Worm (Caenorhabditis elegans) whole organism, late embryonic: ENCODE results near the gene kdin-1.

Experiments
- C08G9.2 ChIP-seq: sonication (generic microtip); optimal IDR thresholded peaks from 2 replicates; lab custom pipeline; 2016; ENCODE audit warnings: mild to moderate bottlenecking, missing genetic modification characterization, moderate library complexity, missing compliant biosample characterization
- C38D4.7 ChIP-seq: fragments of 200-800 bp; sonication (Bioruptor generic); optimal IDR thresholded peaks from 2 replicates; lab custom pipeline; 2018; ENCODE audit warnings: mild to moderate bottlenecking, missing genetic modification characterization, moderate library complexity, missing compliant biosample characterization
- F13H6.1 ChIP-seq: sonication (generic microtip); optimal IDR thresholded peaks from 2 replicates; lab custom pipeline; 2016; ENCODE audit warnings: missing genetic modification characterization, missing compliant biosample characterization
- K02D7.2 ChIP-seq: sonication (generic microtip); optimal IDR thresholded peaks from 2 replicates; lab custom pipeline; 2017; ENCODE audit warnings: mild to moderate bottlenecking, missing genetic modification characterization, missing compliant biosample characterization
- K09A11.1 ChIP-seq: sonication (generic microtip); optimal IDR thresholded peaks from 2 replicates; lab custom pipeline; 2017; ENCODE audit warnings: antibody characterized with exemption, mild to moderate bottlenecking, missing genetic modification characterization, missing compliant biosample characterization; ENCODE audit not compliant: insufficient read depth
- ahr-1 ChIP-seq: sonication (generic microtip); optimal IDR thresholded peaks from 2 replicates; lab custom pipeline; 2016; ENCODE audit warnings: missing genetic modification characterization, missing compliant biosample characterization
- ceh-19 ChIP-seq: fragments of 200-800 bp; sonication (Bioruptor generic); optimal IDR thresholded peaks from 2 replicates; lab custom pipeline; 2018; ENCODE audit warnings: mild to moderate bottlenecking, missing genetic modification characterization, missing compliant biosample characterization
- ceh-2 ChIP-seq: sonication (generic microtip); optimal IDR thresholded peaks from 2 replicates; lab custom pipeline; 2016; ENCODE audit warnings: missing genotype, missing genetic modification characterization, missing compliant biosample characterization
- ceh-30 ChIP-seq: fragments of 150-350 bp; optimal IDR thresholded peaks from 2 replicates; lab custom pipeline; 2014; ENCODE audit warnings: missing biosample characterization, missing genetic modification characterization
- ceh-31 ChIP-seq: sonication (generic microtip); optimal IDR thresholded peaks from 2 replicates; lab custom pipeline; 2016; ENCODE audit warnings: missing genetic modification characterization, missing compliant biosample characterization
- ceh-34 ChIP-seq: sonication (generic microtip); optimal IDR thresholded peaks from 2 replicates; lab custom pipeline; 2016; ENCODE audit warnings: mild to moderate bottlenecking, missing genetic modification characterization, missing compliant biosample characterization
- ceh-45 ChIP-seq: fragments of 200-800 bp; sonication (Bioruptor generic); IDR thresholded peaks from 2 replicates; pipeline ENCODE4 v1.3.6; 2022; ENCODE audit warnings: missing genetic modification reagents, missing genetic modification characterization, missing compliant biosample characterization
- ceh-6 ChIP-seq: fragments of 200-800 bp; sonication (Bioruptor generic); optimal IDR thresholded peaks from 2 replicates; lab custom pipeline; 2018; ENCODE audit warnings: mild to moderate bottlenecking, missing genetic modification characterization, missing compliant biosample characterization
- ceh-9 ChIP-seq: sonication (generic microtip); optimal IDR thresholded peaks from 2 replicates; lab custom pipeline; 2016; ENCODE audit warnings: mild to moderate bottlenecking, missing genetic modification characterization, inconsistent platforms, missing compliant biosample characterization
- dmd-4 ChIP-seq: sonication (generic microtip); optimal IDR thresholded peaks from 2 replicates; lab custom pipeline; 2016; ENCODE audit warnings: borderline replicate concordance, missing genetic modification characterization, missing compliant biosample characterization
- dve-1 ChIP-seq: sonication (generic microtip); optimal IDR thresholded peaks from 2 replicates; lab custom pipeline; 2017; ENCODE audit warnings: antibody characterized with exemption, mild to moderate bottlenecking, missing genetic modification characterization, missing compliant biosample characterization
- eyg-1 ChIP-seq: sonication (generic microtip); optimal IDR thresholded peaks from 2 replicates; lab custom pipeline; 2016; ENCODE audit warnings: missing genotype, missing genetic modification characterization, missing compliant biosample characterization
- hlh-13 ChIP-seq: fragments of 200-800 bp; sonication (Bioruptor generic); optimal IDR thresholded peaks from 2 replicates; lab custom pipeline; 2018; ENCODE audit warnings: mild to moderate bottlenecking, missing genetic modification characterization, missing compliant biosample characterization
- hlh-15 ChIP-seq: sonication (generic microtip); optimal IDR thresholded peaks from 2 replicates; lab custom pipeline; 2016; ENCODE audit warnings: missing genetic modification characterization, missing compliant biosample characterization
- hlh-30 ChIP-seq: sonication (generic microtip); optimal IDR thresholded peaks from 2 replicates; lab custom pipeline; 2017; ENCODE audit warnings: antibody characterized with exemption, missing genetic modification characterization, missing compliant biosample characterization; ENCODE audit not compliant: insufficient read depth
- hlh-8 ChIP-seq: sonication (generic microtip); optimal IDR thresholded peaks from 2 replicates; lab custom pipeline; 2016; ENCODE audit warnings: missing genotype, missing genetic modification characterization, missing compliant biosample characterization
- madf-2 ChIP-seq: sonication (generic microtip); optimal IDR thresholded peaks from 2 replicates; lab custom pipeline; 2017; ENCODE audit warnings: missing genetic modification characterization, missing compliant biosample characterization
- nfya-1 ChIP-seq: sonication (generic microtip); optimal IDR thresholded peaks from 2 replicates; lab custom pipeline; 2017; ENCODE audit warnings: missing genetic modification characterization, mild to moderate bottlenecking, missing compliant biosample characterization, antibody characterized with exemption, moderate library complexity
- npax-4 ChIP-seq: sonication (generic microtip); optimal IDR thresholded peaks from 2 replicates; lab custom pipeline; 2016; ENCODE audit warnings: missing genetic modification characterization, missing compliant biosample characterization
- odd-2 ChIP-seq: sonication (generic microtip); optimal IDR thresholded peaks from 2 replicates; lab custom pipeline; 2017; ENCODE audit warnings: antibody characterized with exemption, mild to moderate bottlenecking, missing genetic modification characterization, missing compliant biosample characterization
- pag-3 ChIP-seq: sonication (generic microtip); optimal IDR thresholded peaks from 2 replicates; lab custom pipeline; 2016; ENCODE audit warnings: missing compliant biosample characterization, missing genetic modification characterization, borderline replicate concordance
- pax-1 ChIP-seq: fragments of 150-350 bp; optimal IDR thresholded peaks from 2 replicates; lab custom pipeline; 2014; ENCODE audit warnings: missing biosample characterization, missing genetic modification characterization
- pha-4 ChIP-seq: fragments of 150-350 bp; optimal IDR thresholded peaks from 2 replicates; lab custom pipeline; 2018; ENCODE audit warnings: missing biosample characterization, missing genetic modification reagents, missing genetic modification characterization
- rnt-1 ChIP-seq: sonication (generic microtip); optimal IDR thresholded peaks from 2 replicates; lab custom pipeline; 2016; ENCODE audit warnings: missing genetic modification characterization, missing compliant biosample characterization
- sdc-2 ChIP-seq: sonication (generic microtip); optimal IDR thresholded peaks from 2 replicates; lab custom pipeline; 2016; ENCODE audit warnings: missing genotype, missing genetic modification characterization, missing compliant biosample characterization
- sox-2 ChIP-seq: fragments of 200-800 bp; sonication (Bioruptor generic); IDR thresholded peaks from 2 replicates; pipeline ENCODE4 v1.3.6; 2022; ENCODE audit warnings: missing genetic modification reagents, missing genetic modification characterization, missing compliant biosample characterization
- syd-9 ChIP-seq: sonication (generic microtip); optimal IDR thresholded peaks from 2 replicates; lab custom pipeline; 2016; ENCODE audit warnings: mild to moderate bottlenecking, missing genetic modification characterization, moderate library complexity, missing compliant biosample characterization
- tbx-2 ChIP-seq: sonication (generic microtip); optimal IDR thresholded peaks from 2 replicates; lab custom pipeline; 2016; ENCODE audit warnings: missing genetic modification characterization, missing compliant biosample characterization
- unc-3 ChIP-seq, 2 experiments: fragments of 200-800 bp in 1 of 2; sonication (Bioruptor generic) in 1 of 2; sonication (generic microtip) in 1 of 2; conservative IDR thresholded peaks in 1 of 2; optimal IDR thresholded peaks in 1 of 2; 2 replicates each; pipeline versions ENCODE4 v1.3.6 to Lab custom; 2016 to 2022; ENCODE audit warnings: missing compliant biosample characterization in 2 of 2, missing genetic modification characterization in 2 of 2, missing genetic modification reagents in 1 of 2
- unc-86 ChIP-seq: sonication (generic microtip); optimal IDR thresholded peaks from 2 replicates; lab custom pipeline; 2016; ENCODE audit warnings: missing genetic modification characterization, missing compliant biosample characterization
- zip-5 ChIP-seq: sonication (generic microtip); optimal IDR thresholded peaks from 2 replicates; lab custom pipeline; 2016; ENCODE audit warnings: missing genetic modification characterization, missing compliant biosample characterization

Gene kdin-1

DNA sequence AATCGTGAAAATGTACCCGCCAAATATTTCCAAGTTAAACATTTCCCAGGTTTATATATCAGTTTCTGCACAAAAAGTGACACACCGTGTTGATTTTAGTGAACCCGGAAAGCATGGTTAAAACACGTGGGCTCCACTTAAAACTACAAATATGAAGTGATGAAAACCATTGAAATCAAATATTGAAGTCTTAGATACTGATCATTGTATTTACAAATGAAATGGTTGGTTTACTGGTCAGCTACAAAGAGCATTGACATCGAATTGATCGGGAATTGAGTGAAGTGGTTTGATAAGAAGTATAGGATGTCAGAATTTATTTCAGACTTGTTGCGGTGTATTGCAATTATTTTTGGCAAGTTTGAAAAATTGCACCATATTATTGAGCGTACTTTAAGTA is 9.0 kb upstream of the kdin-1 start, which contains the start of gene hrg-5:
hrg-5 (minus strand) TSS at position 17 of the 400 bp plus-strand sequence.
- TF ChIP-seq syd-9 (tag; lab: Kevin White, UChicago) (no peak), hlh-30 (tag; lab: Kevin White, UChicago) (no peak), C38D4.7 (GFP tag; lab: Kevin White, UChicago) (no peak), pax-1 (tag; lab: Kevin White, UChicago) (no peak), unc-86 (no peak), ceh-34 (no peak), K02D7.2 (tag; lab: Kevin White, UChicago) (no peak), ceh-19 (GFP tag; lab: Kevin White, UChicago) (no peak), rnt-1 (no peak), dmd-4 (tag; lab: Kevin White, UChicago) (no peak), tbx-2 (tag; lab: Kevin White, UChicago) (no peak)

- no peak for TF ChIP-seq hlh-13 (GFP tag; lab: Kevin White, UChicago)
- no peak for TF ChIP-seq pha-4
- TF ChIP-seq ceh-9 (tag; lab: Kevin White, UChicago) = no peak
- TF ChIP-seq pax-1 (tag; lab: Kevin White, UChicago) = no peak
- TF ChIP-seq C38D4.7 (GFP tag; lab: Kevin White, UChicago) = no peak
- TF ChIP-seq ceh-31 (tag; lab: Kevin White, UChicago) = no peak
- no peak for TF ChIP-seq unc-3 (GFP tag; conservative IDR thresholded peaks at IDR 0.05; lab: Robert Waterston, UW)
- no peak for TF ChIP-seq unc-3 (tag; optimal IDR thresholded peaks at IDR 0.05; lab: Kevin White, UChicago)
- TF ChIP-seq npax-4 (tag; lab: Kevin White, UChicago) = no peak
- TF ChIP-seq ceh-30 (tag; lab: Kevin White, UChicago) = no peak
- TF ChIP-seq dmd-4 (tag; lab: Kevin White, UChicago) = no peak
- no peak for TF ChIP-seq hlh-15
- TF ChIP-seq pag-3 = no peak
- no peak for TF ChIP-seq F13H6.1 (tag; lab: Kevin White, UChicago)
- no peak for TF ChIP-seq C08G9.2 (tag; lab: Kevin White, UChicago)
- no peak for TF ChIP-seq sox-2 (GFP tag; lab: Robert Waterston, UW)
- no peak for TF ChIP-seq ceh-34
- no peak for TF ChIP-seq zip-5 (tag; lab: Kevin White, UChicago)
These were observed 8.3 kb upstream of the kdin-1 start for ce11 chrIV:11030117-11030516.

DNA sequence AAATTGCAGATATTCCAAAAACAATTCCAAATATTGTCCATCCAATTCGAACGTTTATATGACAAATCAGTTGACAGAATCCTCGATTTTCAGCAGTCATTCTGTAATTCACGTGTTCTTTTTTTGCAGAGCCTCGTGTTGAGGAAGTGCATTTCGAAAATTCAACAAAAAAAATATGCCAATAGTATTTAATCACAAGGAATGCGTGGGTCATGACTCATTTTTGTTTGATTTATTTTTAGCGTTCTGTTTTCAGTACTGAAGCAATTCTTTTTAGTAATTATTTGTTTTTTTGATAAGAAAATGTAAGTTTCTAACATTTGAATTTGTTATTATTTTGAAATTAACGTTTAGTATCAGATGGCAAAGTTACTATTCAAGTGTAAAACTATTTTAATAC is 7.6 kb upstream of the kdin-1 start, which contains the start of gene hrg-4:
hrg-4 (minus strand) TSS at position 101 of the 400 bp plus-strand sequence.
- TF ChIP-seq nfya-1 (tag; lab: Kevin White, UChicago) (no peak), odd-2 (tag; lab: Kevin White, UChicago) (no peak), unc-86 (no peak), K09A11.1 (tag; lab: Kevin White, UChicago) (no peak), ceh-6 (GFP tag; lab: Kevin White, UChicago) (no peak), zip-5 (tag; lab: Kevin White, UChicago) (no peak), ahr-1 (no peak), ceh-2 (no peak), C08G9.2 (tag; lab: Kevin White, UChicago) (no peak), hlh-8 (tag; lab: Kevin White, UChicago) (no peak), sox-2 (GFP tag; lab: Robert Waterston, UW) (no peak), dmd-4 (tag; lab: Kevin White, UChicago) (no peak), ceh-45 (no peak), eyg-1 (tag; lab: Kevin White, UChicago) (no peak), pag-3 (no peak), dve-1 (tag; lab: Kevin White, UChicago) (no peak), sdc-2 (no peak), madf-2 (no peak), F13H6.1 (tag; lab: Kevin White, UChicago) (no peak)
